Worm (Caenorhabditis elegans) whole organism, dauer: ENCODE measurements around the gene F20D12.12.

Experiments
- unc-62 ChIP-seq: sonication (generic microtip); optimal IDR thresholded peaks from 2 replicates; lab custom pipeline; 2017; ENCODE audit warnings: missing biosample characterization, missing genetic modification reagents, missing genetic modification characterization

F20D12.12 gene

ce11 chrIV:7958092-7958491 lies 10.9 kb downstream of the F20D12.12 start:
- no peak for TF ChIP-seq unc-62 (GFP tag; lab: Kevin White, UChicago)

DNA sequence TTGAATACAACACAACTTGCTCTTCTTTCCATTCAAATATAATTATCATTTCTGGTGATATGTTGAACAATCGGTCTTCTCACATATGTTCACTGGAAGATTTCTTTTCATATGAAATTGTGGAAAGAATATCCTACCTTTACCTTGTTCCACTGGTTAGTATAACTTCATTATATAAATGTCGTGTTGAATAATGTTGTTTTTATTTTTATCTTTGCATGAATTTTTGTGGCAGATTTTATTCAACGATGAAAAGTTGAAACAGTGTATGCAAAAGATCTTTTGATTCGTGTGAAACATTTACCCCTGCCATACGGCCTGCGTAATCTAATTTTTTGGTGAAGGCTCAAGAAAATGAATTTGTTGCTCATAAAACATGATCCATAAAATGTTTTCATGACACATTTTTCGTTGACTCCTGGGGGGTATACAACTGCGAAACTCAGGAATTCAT lies 14.7 kb downstream of the F20D12.12 start:
- no peak for TF ChIP-seq unc-62 (GFP tag; lab: Kevin White, UChicago)

ce11 chrIV:7967006-7967405 lies 19.8 kb downstream of the F20D12.12 start, which contains the start of gene F57H12.5:
TSS of gene F57H12.5 (plus strand) at chrIV:7967306.
- no peak for TF ChIP-seq unc-62 (GFP tag; lab: Kevin White, UChicago)

- no peak for TF ChIP-seq unc-62 (GFP tag; lab: Kevin White, UChicago)
Observed at ce11 chrIV:7976210-7976609, 29.0 kb downstream of the F20D12.12 start, which contains the start of gene F57H12.6. TSS of gene F57H12.6 (minus strand) at chrIV:7976310.

DNA sequence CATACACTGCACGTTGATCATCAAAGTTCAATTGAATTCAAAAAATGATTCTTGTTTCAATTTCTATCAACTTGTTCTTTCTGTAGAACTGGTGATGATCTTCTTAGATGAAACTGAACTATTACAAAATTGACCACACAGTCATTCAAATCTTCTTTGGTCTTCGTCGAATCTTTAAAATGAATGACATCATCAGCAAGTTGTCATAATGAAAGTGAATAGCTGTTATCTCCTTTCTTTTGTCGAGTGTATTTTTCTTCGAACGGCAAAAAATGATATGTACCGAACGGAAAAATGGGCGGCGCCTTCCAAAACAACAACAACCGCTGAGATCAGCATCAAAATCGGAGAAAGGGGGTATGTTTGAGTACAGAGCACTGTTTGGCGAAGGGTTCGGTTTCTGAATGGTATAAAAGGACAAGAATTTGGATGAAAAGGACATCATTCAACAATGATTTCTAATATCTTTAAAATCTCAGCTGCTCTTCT lies 30.3 kb downstream of the F20D12.12 start, which contains the start of gene ora-1:
TSS of gene ora-1 (plus strand) at position 439 of the 489 bp plus-strand sequence.
- no peak for TF ChIP-seq unc-62 (GFP tag; lab: Kevin White, UChicago)

- no peak for TF ChIP-seq unc-62 (GFP tag; lab: Kevin White, UChicago)
Observed at ce11 chrIV:7979588-7979987, 32.3 kb downstream of the F20D12.12 start, which contains the start of gene unc-24. TSS of gene unc-24 (plus strand) at chrIV:7979870.

DNA sequence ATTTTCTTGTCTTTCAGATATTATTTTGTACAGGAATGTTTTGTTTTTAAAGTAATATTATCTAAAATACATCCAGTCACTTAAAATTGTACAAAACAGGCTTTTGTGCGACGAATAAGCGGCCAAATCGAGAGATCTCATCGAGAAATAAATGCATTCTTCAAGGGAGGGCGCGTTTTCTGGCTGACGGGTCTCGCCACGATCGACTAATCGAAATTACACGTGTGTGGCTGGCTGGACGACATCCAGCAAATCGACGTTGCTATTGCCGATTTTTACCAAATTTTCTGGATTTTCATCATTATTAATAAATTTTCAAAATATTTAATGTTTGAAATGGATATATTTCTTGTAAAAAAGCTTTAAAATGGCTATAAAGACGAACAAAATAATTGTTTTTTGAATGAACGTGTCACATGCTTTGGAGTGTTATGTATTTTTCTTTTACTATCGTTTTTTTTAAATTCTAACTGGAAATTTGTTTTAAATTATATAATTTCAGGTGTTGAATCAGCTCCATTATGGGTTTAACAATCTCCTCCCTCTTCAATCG lies 34.9 kb downstream of the F20D12.12 start, which contains the start of gene arf-5:
TSS of gene arf-5 (plus strand) at position 503 of the 553 bp plus-strand sequence.
- no peak for TF ChIP-seq unc-62 (GFP tag; lab: Kevin White, UChicago)

- TF ChIP-seq unc-62 (GFP tag; lab: Kevin White, UChicago), result no peak
Observed at ce11 chrIV:7983021-7983420, 35.8 kb downstream of the F20D12.12 start.

DNA sequence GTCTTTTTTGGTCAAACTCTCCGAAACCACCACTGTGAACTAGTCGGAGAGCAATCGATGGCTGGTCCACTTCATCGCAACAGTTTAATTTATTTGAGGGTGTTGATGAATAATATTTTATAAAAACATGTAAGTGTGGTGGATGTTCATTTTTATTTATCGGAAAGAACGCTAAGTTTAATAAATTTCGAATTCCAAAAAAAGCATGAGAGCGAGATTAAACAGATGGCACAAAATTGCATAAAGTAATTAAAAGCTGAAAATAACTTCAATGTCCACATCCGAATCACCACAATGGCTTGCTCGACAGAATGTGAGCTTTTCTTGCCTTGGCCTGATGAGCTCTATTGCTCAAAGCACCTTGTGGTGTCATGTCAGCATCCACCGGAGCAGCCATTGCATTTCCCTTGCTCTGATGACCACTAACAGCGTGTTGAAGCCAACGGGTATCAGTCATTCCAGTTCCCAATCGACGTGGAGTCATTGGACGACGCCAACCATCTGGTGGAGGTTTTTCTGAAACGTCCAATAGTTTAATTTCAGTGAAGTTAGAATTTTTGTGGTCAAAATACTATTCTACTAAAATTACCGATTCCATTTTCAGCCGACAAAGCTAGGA lies 36.6 kb downstream of the F20D12.12 start:
- no peak for TF ChIP-seq unc-62 (GFP tag; lab: Kevin White, UChicago)

- no peak for TF ChIP-seq unc-62 (GFP tag; lab: Kevin White, UChicago)
Observed at ce11 chrIV:7985737-7986136, 38.5 kb downstream of the F20D12.12 start.

ce11 chrIV:7987083-7987482 lies 39.8 kb downstream of the F20D12.12 start, which contains the start of gene mec-17:
TSS of gene mec-17 (minus strand) at chrIV:7987183.
- no peak for TF ChIP-seq unc-62 (GFP tag; lab: Kevin White, UChicago)

DNA sequence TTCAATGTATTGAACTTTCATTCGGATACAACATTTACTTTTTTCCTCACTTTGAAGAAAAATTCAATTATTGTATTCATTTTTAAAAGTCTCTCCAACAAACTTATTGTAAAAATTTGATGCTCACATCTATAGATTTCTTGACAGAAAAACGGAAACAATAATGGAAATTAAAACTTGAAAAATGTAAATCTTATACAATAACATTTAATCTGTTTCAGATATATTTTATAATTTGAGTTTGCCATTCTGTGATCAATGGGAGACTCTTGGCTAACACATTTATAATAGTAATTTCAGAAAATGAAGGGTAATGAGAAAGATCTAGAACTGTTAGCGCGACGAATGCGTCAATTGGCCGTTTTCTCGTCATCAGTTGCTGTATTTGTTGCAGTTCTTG lies 41.1 kb downstream of the F20D12.12 start, which contains the start of gene col-115:
TSS of gene col-115 (plus strand) at position 301 of the 400 bp plus-strand sequence.
- no peak for TF ChIP-seq unc-62 (GFP tag; lab: Kevin White, UChicago)

ce11 chrIV:7994715-7995114 lies 47.5 kb downstream of the F20D12.12 start:
- no peak for TF ChIP-seq unc-62 (GFP tag; lab: Kevin White, UChicago)
